Fruit fly (Drosophila melanogaster) whole organism, adult: ENCODE results near the gene brm.

Experiments used
- CG11617 ChIP-seq: fragments of 200-800 bp; sonication (Bioruptor generic); optimal IDR thresholded peaks from 2 replicates; lab custom pipeline; 2017; ENCODE audit warnings: mild to moderate bottlenecking, missing biosample characterization, missing genetic modification reagents, missing genetic modification characterization
- CG12768 ChIP-seq: fragments of 200-800 bp; sonication (Bioruptor generic); optimal IDR thresholded peaks from 2 replicates; lab custom pipeline; 2017; ENCODE audit warnings: missing biosample characterization, missing genetic modification characterization, mild to moderate bottlenecking, moderate library complexity, missing genetic modification reagents
- CG14711 ChIP-seq: fragments of 200-800 bp; sonication (Bioruptor generic); optimal IDR thresholded peaks from 2 replicates; lab custom pipeline; 2018; ENCODE audit warnings: missing biosample characterization, mild to moderate bottlenecking, missing genetic modification characterization, moderate library complexity
- CG1620 ChIP-seq: fragments of 200-800 bp; sonication (Bioruptor generic); optimal IDR thresholded peaks from 2 replicates; lab custom pipeline; 2016; ENCODE audit warnings: missing biosample characterization, missing genetic modification characterization
- CG33017 ChIP-seq: fragments of 200-800 bp; sonication (Bioruptor generic); optimal IDR thresholded peaks from 2 replicates; lab custom pipeline; 2018; ENCODE audit warnings: missing biosample characterization, mild to moderate bottlenecking, missing genetic modification characterization, moderate library complexity
- CG5204 ChIP-seq: fragments of 200-800 bp; sonication (Bioruptor generic); optimal IDR thresholded peaks from 2 replicates; lab custom pipeline; 2016; ENCODE audit warnings: missing biosample characterization, missing genetic modification characterization
- CG7045 ChIP-seq: fragments of 200-800 bp; sonication (Bioruptor generic); optimal IDR thresholded peaks from 2 replicates; lab custom pipeline; 2017; ENCODE audit warnings: missing biosample characterization, mild to moderate bottlenecking, missing genetic modification characterization
- CG7101 ChIP-seq: fragments of 200-800 bp; sonication (Bioruptor generic); optimal IDR thresholded peaks from 2 replicates; lab custom pipeline; 2018; ENCODE audit warnings: missing biosample characterization, mild to moderate bottlenecking, missing genetic modification characterization, moderate library complexity
- Clk ChIP-seq: fragments of 200-800 bp; sonication (Bioruptor generic); optimal IDR thresholded peaks from 2 replicates; lab custom pipeline; 2017; ENCODE audit warnings: missing biosample characterization, missing genetic modification characterization
- Crg-1 ChIP-seq: fragments of 200-800 bp; sonication (Bioruptor generic); optimal IDR thresholded peaks from 2 replicates; lab custom pipeline; 2016; ENCODE audit warnings: missing biosample characterization, missing genetic modification characterization
- Hr96 ChIP-seq: fragments of 200-800 bp; sonication (Bioruptor generic); optimal IDR thresholded peaks from 2 replicates; lab custom pipeline; 2016; ENCODE audit warnings: missing biosample characterization, missing genetic modification characterization
- Mnt ChIP-seq: fragments of 200-800 bp; sonication (Bioruptor generic); optimal IDR thresholded peaks from 2 replicates; lab custom pipeline; 2016; ENCODE audit warnings: missing biosample characterization, mild to moderate bottlenecking, missing genetic modification characterization
- bab1 ChIP-seq: fragments of 200-800 bp; sonication (Bioruptor generic); optimal IDR thresholded peaks from 3 replicates; lab custom pipeline; 2019; ENCODE audit warnings: missing biosample characterization, mild to moderate bottlenecking, missing genetic modification characterization, moderate library complexity
- cic ChIP-seq: fragments of 200-800 bp; sonication (Bioruptor generic); optimal IDR thresholded peaks from 2 replicates; lab custom pipeline; 2017; ENCODE audit warnings: missing biosample characterization, mild to moderate bottlenecking, missing genetic modification characterization, moderate library complexity
- cnc ChIP-seq, 2 experiments: fragments of >200 bp; optimal IDR thresholded peaks; 2 replicates each; lab custom pipeline; 2017
- kay ChIP-seq: fragments of 200-800 bp; sonication (Bioruptor generic); peaks from one replicate; lab custom pipeline; 2016; ENCODE audit warnings: missing biosample characterization, missing genetic modification characterization, borderline replicate concordance
- ovo ChIP-seq: fragments of 200-800 bp; sonication (Bioruptor generic); optimal IDR thresholded peaks from 2 replicates; lab custom pipeline; 2016; ENCODE audit warnings: missing biosample characterization, missing genetic modification characterization
- pad ChIP-seq: fragments of 200-800 bp; sonication (Bioruptor generic); optimal IDR thresholded peaks from 3 replicates; lab custom pipeline; 2017; ENCODE audit warnings: missing biosample characterization, missing genetic modification characterization, mild to moderate bottlenecking, moderate library complexity, missing genetic modification reagents
- tj ChIP-seq: fragments of 200-800 bp; sonication (Bioruptor generic); optimal IDR thresholded peaks from 3 replicates; lab custom pipeline; 2017; ENCODE audit warnings: missing biosample characterization, mild to moderate bottlenecking, missing genetic modification characterization, moderate library complexity
- toe ChIP-seq: fragments of 200-800 bp; sonication (Bioruptor generic); optimal IDR thresholded peaks from 2 replicates; lab custom pipeline; 2016; ENCODE audit warnings: missing biosample characterization, missing genetic modification characterization

The brm gene

DNA sequence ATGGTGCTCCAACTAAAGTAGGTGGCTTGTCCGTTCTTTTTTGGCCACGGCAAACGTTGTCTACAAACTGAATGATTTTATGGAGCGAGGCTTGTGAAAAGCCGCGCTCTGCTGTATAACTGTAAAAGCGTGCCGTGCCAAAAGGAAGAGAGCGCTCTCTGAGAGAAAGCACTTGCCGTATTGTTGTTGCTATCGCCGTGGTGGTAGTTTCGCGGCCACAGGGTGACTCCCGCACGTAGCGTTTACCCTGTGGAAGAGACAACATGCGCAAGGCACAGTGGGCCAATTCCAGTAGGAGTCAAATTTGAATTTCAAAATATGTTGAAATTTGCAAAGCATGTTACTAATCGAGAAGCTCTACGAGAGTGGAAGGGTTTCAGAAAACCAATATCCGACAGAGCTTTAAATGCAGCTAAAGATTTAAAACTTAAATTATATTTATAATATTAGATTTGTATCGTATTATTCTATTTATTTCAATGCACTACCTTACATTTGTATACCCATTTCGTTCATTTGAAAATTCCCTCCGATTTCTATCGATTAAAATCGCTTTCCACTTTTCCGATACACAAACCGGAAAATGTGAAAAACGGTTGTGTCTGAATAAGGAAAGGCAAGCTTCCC lies 57.7 kb downstream of the brm start, which contains the start of gene sff:
sff (minus strand) TSS at position 51 of the 627 bp plus-strand sequence.
- TF ChIP-seq Hr96 (GFP tag; lab: Kevin White, UChicago) (peak; percentile 42), pad (peak; percentile 39), CG11617 (GFP tag; lab: Kevin White, UChicago) (peak; percentile 60), Crg-1 (GFP tag; lab: Kevin White, UChicago) (peak; percentile 39), tj (no peak), CG1620 (GFP tag; lab: Kevin White, UChicago) (no peak), CG14711 (tag; lab: Kevin White, UChicago) (peak; percentile 61), bab1 (peak; percentile 75), Clk (GFP tag; lab: Kevin White, UChicago) (peak; percentile 64), toe (GFP tag; lab: Kevin White, UChicago) (peak; percentile 61), CG12768 (GFP tag; lab: Kevin White, UChicago) (peak; percentile 66), CG33017 (peak; percentile 64), CG7101 (tag; lab: Kevin White, UChicago) (peak; percentile 69), cic (GFP tag; lab: Kevin White, UChicago) (no peak), kay (GFP tag; lab: Kevin White, UChicago) (peak; percentile 54), ovo (peak; percentile 24), CG7045 (GFP tag; lab: Kevin White, UChicago) (peak; percentile 76), cnc (optimal IDR thresholded peaks at IDR 0.05; lab: Kevin White, UChicago) (no peak), Mnt (GFP tag; lab: Kevin White, UChicago) (no peak), CG5204 (peak; percentile 47)

DNA sequence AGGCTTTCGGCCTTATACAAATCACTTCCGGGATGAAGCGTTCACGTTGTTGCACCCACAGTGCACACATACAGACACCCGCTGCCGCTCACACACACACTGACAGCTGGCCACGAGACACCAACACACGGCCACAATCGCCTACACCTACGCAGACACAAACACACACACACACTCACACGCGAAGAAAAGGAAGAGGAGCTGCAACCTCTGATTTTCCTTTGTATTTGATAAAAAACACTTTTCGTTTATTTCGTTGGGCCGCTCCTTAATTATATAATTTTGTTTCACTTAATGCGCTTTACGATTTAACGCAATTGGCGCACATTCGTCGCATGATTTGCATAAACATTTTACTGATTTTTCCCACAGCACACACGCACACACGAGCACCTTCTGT lies 58.4 kb downstream of the brm start:
- no peak for TF ChIP-seq Clk (GFP tag; lab: Kevin White, UChicago)
- no peak for TF ChIP-seq kay (GFP tag; lab: Kevin White, UChicago)
- no peak for TF ChIP-seq CG14711 (tag; lab: Kevin White, UChicago)
- TF ChIP-seq cic (GFP tag; lab: Kevin White, UChicago): no peak
- no peak for TF ChIP-seq CG7101 (tag; lab: Kevin White, UChicago)
- TF ChIP-seq CG11617 (GFP tag; lab: Kevin White, UChicago): no peak
- no peak for TF ChIP-seq CG5204
- TF ChIP-seq Hr96 (GFP tag; lab: Kevin White, UChicago): no peak
- no peak for TF ChIP-seq CG33017
- no peak for TF ChIP-seq CG1620 (GFP tag; lab: Kevin White, UChicago)
- TF ChIP-seq bab1: no peak
- no peak for TF ChIP-seq ovo
- no peak for TF ChIP-seq cnc (optimal IDR thresholded peaks at IDR 0.05; lab: Kevin White, UChicago)
- TF ChIP-seq CG12768 (GFP tag; lab: Kevin White, UChicago): no peak
- no peak for TF ChIP-seq CG7045 (GFP tag; lab: Kevin White, UChicago)
- TF ChIP-seq tj: no peak
- TF ChIP-seq pad: no peak
- no peak for TF ChIP-seq Crg-1 (GFP tag; lab: Kevin White, UChicago)
- TF ChIP-seq Mnt (GFP tag; lab: Kevin White, UChicago): no peak

- no peak for TF ChIP-seq Mnt (GFP tag; lab: Kevin White, UChicago)
- TF ChIP-seq Hr96 (GFP tag; lab: Kevin White, UChicago): no peak
- no peak for TF ChIP-seq ovo
- TF ChIP-seq CG11617 (GFP tag; lab: Kevin White, UChicago): no peak
- no peak for TF ChIP-seq bab1
- TF ChIP-seq toe (GFP tag; lab: Kevin White, UChicago): no peak
- TF ChIP-seq CG14711 (tag; lab: Kevin White, UChicago): no peak
- no peak for TF ChIP-seq CG5204
- TF ChIP-seq pad: no peak
- TF ChIP-seq CG33017: no peak
- no peak for TF ChIP-seq CG7045 (GFP tag; lab: Kevin White, UChicago)
- TF ChIP-seq cnc (optimal IDR thresholded peaks at IDR 0.05; lab: Kevin White, UChicago): no peak
- TF ChIP-seq CG7101 (tag; lab: Kevin White, UChicago): no peak
- no peak for TF ChIP-seq cic (GFP tag; lab: Kevin White, UChicago)
- TF ChIP-seq tj: no peak
- no peak for TF ChIP-seq kay (GFP tag; lab: Kevin White, UChicago)
These were observed 59.3 kb downstream of the brm start for dm6 chr3L:15923352-15923751.

DNA sequence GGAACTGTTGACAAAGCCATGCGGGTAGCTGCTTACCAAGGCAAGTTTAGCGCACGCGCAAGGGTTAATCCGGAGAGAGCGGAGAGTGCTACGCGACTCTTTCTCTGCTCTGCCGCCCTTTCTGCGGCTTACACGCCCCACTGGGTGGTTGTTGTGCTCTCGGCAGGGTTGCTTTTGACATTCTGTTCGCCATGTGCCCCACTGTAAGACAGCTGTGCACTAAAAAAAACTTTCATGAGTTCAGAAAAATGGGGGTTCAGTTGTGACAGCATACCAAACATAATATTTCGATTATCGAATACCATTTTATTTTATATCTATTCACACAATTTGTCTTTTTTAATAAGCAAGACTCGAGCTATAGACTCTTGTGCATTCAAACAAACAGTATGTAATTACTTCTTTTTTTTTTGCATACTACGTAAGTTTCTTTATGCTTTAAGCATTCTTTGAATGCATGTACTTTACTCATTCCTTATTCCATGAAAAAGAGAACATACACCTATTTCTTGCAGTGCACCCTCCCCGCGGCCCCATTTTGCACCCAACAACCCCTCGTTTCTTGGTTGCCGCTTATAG lies 61.5 kb downstream of the brm start:
- TF ChIP-seq CG33017: peak; percentile 26
- peak; percentile 53 for TF ChIP-seq toe (GFP tag; lab: Kevin White, UChicago)
- no peak for TF ChIP-seq CG7101 (tag; lab: Kevin White, UChicago)
- no peak for TF ChIP-seq CG14711 (tag; lab: Kevin White, UChicago)
- no peak for TF ChIP-seq Crg-1 (GFP tag; lab: Kevin White, UChicago)
- no peak for TF ChIP-seq bab1
- peak; percentile 2 for TF ChIP-seq pad
- no peak for TF ChIP-seq Mnt (GFP tag; lab: Kevin White, UChicago)
- no peak for TF ChIP-seq tj
- TF ChIP-seq Clk (GFP tag; lab: Kevin White, UChicago): peak; percentile 7
- no peak for TF ChIP-seq ovo
- peak; percentile 66 for TF ChIP-seq CG12768 (GFP tag; lab: Kevin White, UChicago)
- no peak for TF ChIP-seq cic (GFP tag; lab: Kevin White, UChicago)
- no peak for TF ChIP-seq kay (GFP tag; lab: Kevin White, UChicago)
- no peak for TF ChIP-seq cnc (optimal IDR thresholded peaks at IDR 0.05; lab: Kevin White, UChicago)
- TF ChIP-seq CG11617 (GFP tag; lab: Kevin White, UChicago): peak; percentile 49
- peak; percentile 59 for TF ChIP-seq CG5204
- TF ChIP-seq CG1620 (GFP tag; lab: Kevin White, UChicago): no peak
- TF ChIP-seq Hr96 (GFP tag; lab: Kevin White, UChicago): peak; percentile 19
- peak; percentile 63 for TF ChIP-seq CG7045 (GFP tag; lab: Kevin White, UChicago)
